In the genomic region with DNA sequence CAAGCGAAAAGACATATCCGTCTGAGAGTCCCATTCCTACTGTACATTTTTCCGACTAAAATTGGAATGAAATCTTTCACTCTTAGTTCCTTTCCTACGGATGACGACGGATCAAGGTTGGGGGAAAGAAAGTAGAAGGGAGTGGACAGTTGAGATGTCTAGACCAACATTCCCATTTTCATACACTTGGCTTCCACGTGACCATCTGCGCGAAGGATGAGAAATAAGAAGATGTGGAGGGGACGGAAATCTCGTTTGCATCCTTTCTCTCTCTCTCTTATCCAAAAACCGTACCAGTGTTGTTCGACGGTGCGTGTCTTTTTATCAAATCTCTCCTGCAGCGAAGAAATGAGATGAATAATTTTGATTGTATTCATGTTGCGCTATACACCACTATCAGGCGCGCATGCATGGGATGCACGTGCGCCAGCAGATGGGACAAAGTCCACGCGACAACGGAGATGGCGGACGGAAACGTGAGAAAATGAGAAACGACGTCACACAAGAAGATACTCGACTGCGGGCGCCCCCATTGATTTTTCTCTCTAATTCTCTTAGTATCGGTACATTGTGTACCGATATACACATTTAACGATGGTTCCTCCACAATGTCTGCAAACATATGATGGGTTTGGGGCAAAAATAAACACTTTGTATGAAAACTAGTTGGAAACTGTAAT, we compare ENCODE assay signal across 1 worm cellular context.
TF ChIP-seq lines count a peak whose summit lies in the region.

No protein-coding gene starts in this region.

TF ChIP-seq in whole organism, L4 larva, 104 proteins besides CTCF, POLR2A, EP300 and RAD21 (continued from another document):
- TF ChIP-seq lsy-2 (tag; optimal IDR thresholded peaks at IDR 0.05; lab: Kevin White, UChicago), result peak; percentile 73 to 86
- no peak for TF ChIP-seq dmd-8 (GFP tag; IDR thresholded peaks at IDR 0.05; lab: Robert Waterston, UW)
- no peak for TF ChIP-seq Y105C5A.15 (GFP tag; IDR thresholded peaks at IDR 0.05; lab: Robert Waterston, UW)
- peak; percentile 27 for TF ChIP-seq lir-3 (tag; optimal IDR thresholded peaks at IDR 0.05; lab: Kevin White, UChicago)
- no peak for TF ChIP-seq attf-4 (tag; optimal IDR thresholded peaks at IDR 0.05; lab: Kevin White, UChicago)
- TF ChIP-seq R02D3.7 (tag; optimal IDR thresholded peaks at IDR 0.05; lab: Kevin White, UChicago), result no peak
- 0 out of 2 replicates have a peak, but pooled peaks have one; percentile 27 for TF ChIP-seq vab-7 (GFP tag; IDR thresholded peaks at IDR 0.05; lab: Robert Waterston, UW)
- no peak for TF ChIP-seq ceh-28 (tag; optimal IDR thresholded peaks at IDR 0.05; lab: Kevin White, UChicago)
- TF ChIP-seq aly-2 (tag; optimal IDR thresholded peaks at IDR 0.05; lab: Kevin White, UChicago), result no peak
- no peak for TF ChIP-seq ces-1 (GFP tag; optimal IDR thresholded peaks at IDR 0.05; lab: Kevin White, UChicago)
- TF ChIP-seq hlh-11 (tag; optimal IDR thresholded peaks at IDR 0.05; lab: Kevin White, UChicago), result peak; percentile 99
- no peak for TF ChIP-seq ztf-11 (tag; optimal IDR thresholded peaks at IDR 0.05; lab: Kevin White, UChicago)
- peak; percentile 88 for TF ChIP-seq nhr-25 (tag; optimal IDR thresholded peaks at IDR 0.05; lab: Kevin White, UChicago; ENCODE audit: borderline replicate concordance, insufficient read depth)
- TF ChIP-seq lin-13 (GFP tag; optimal IDR thresholded peaks at IDR 0.05; lab: Kevin White, UChicago), result peak; percentile 62
- 0 out of 2 replicates have a peak, but pooled peaks have one; percentile 37 for TF ChIP-seq madf-9 (GFP tag; conservative IDR thresholded peaks at IDR 0.05; lab: Robert Waterston, UW)
- TF ChIP-seq ceh-82 (tag; optimal IDR thresholded peaks at IDR 0.05; lab: Kevin White, UChicago), result no peak
- TF ChIP-seq hif-1 (tag; optimal IDR thresholded peaks at IDR 0.05; lab: Kevin White, UChicago), result peak; percentile 77 to 97
- TF ChIP-seq duxl-1 (tag; optimal IDR thresholded peaks at IDR 0.05; lab: Kevin White, UChicago; ENCODE audit: poor library complexity), result no peak
- TF ChIP-seq cey-2 (tag; optimal IDR thresholded peaks at IDR 0.05; lab: Kevin White, UChicago; ENCODE audit: borderline replicate concordance, insufficient read depth), result peak; percentile 91
- peak; percentile 91 for TF ChIP-seq dve-1 (tag; optimal IDR thresholded peaks at IDR 0.05; lab: Kevin White, UChicago; ENCODE audit: insufficient read depth)
- TF ChIP-seq jun-1 (tag; optimal IDR thresholded peaks at IDR 0.05; lab: Kevin White, UChicago), result no peak
- TF ChIP-seq lin-29 (GFP tag; IDR thresholded peaks at IDR 0.05; lab: Robert Waterston, UW), result no peak
- TF ChIP-seq lin-38 (GFP tag; IDR thresholded peaks at IDR 0.05; lab: Robert Waterston, UW), result peak; percentile 53
- peak; percentile 90 for TF ChIP-seq nhr-6 (tag; optimal IDR thresholded peaks at IDR 0.05; lab: Kevin White, UChicago)
- TF ChIP-seq pqm-1 (tag; optimal IDR thresholded peaks at IDR 0.05; lab: Kevin White, UChicago), result peak; percentile 13
- TF ChIP-seq unc-62 (GFP tag; optimal IDR thresholded peaks at IDR 0.05 in 1 of 2; lab: Kevin White, UChicago), result peak in 1 of 2 experiments; percentile 86
- TF ChIP-seq unc-62 (tag; optimal IDR thresholded peaks at IDR 0.05; lab: Kevin White, UChicago), result no peak
- no peak for TF ChIP-seq zip-11 (GFP tag; IDR thresholded peaks at IDR 0.05; lab: Robert Waterston, UW)
- no peak for TF ChIP-seq dmd-9 (GFP tag; IDR thresholded peaks at IDR 0.05; lab: Robert Waterston, UW)
- TF ChIP-seq F10B5.3 (tag; optimal IDR thresholded peaks at IDR 0.05; lab: Kevin White, UChicago), result no peak
- no peak for TF ChIP-seq daf-8 (GFP tag; IDR thresholded peaks at IDR 0.05; lab: Robert Waterston, UW)
- TF ChIP-seq dmd-6 (GFP tag; IDR thresholded peaks at IDR 0.05; lab: Robert Waterston, UW), result peak; percentile 98
- no peak for TF ChIP-seq snpc-1.2 (GFP tag; IDR thresholded peaks at IDR 0.05; lab: Robert Waterston, UW)
- peak; percentile 95 for TF ChIP-seq gei-8 (GFP tag; optimal IDR thresholded peaks at IDR 0.05; lab: Kevin White, UChicago)
- no peak for TF ChIP-seq snpc-4 (tag; optimal IDR thresholded peaks at IDR 0.05; lab: Kevin White, UChicago)
- peak; percentile 66 for TF ChIP-seq arid-1 (GFP tag; conservative IDR thresholded peaks at IDR 0.05; lab: Robert Waterston, UW)
- no peak for TF ChIP-seq F49E8.2 (tag; optimal IDR thresholded peaks at IDR 0.05; lab: Kevin White, UChicago; ENCODE audit: borderline replicate concordance)
- peak; percentile 52 for TF ChIP-seq nhr-76 (tag; optimal IDR thresholded peaks at IDR 0.05; lab: Kevin White, UChicago)
- TF ChIP-seq zfp-2 (tag; optimal IDR thresholded peaks at IDR 0.05; lab: Kevin White, UChicago), result peak; percentile 45
- TF ChIP-seq madf-5 (GFP tag; IDR thresholded peaks at IDR 0.05; lab: Robert Waterston, UW), result no peak
- TF ChIP-seq mdt-29 (GFP tag; IDR thresholded peaks at IDR 0.05; lab: Robert Waterston, UW), result peak; percentile 79
- no peak for TF ChIP-seq fos-1 (tag; optimal IDR thresholded peaks at IDR 0.05; lab: Kevin White, UChicago)
- no peak for TF ChIP-seq F44E2.7 (GFP tag; IDR thresholded peaks at IDR 0.05; lab: Robert Waterston, UW)
- peak; percentile 64 for TF ChIP-seq nhr-77 (tag; optimal IDR thresholded peaks at IDR 0.05; lab: Kevin White, UChicago)
- no peak for TF ChIP-seq ceh-32 (tag; optimal IDR thresholded peaks at IDR 0.05; lab: Kevin White, UChicago; ENCODE audit: poor library complexity)
- no peak for TF ChIP-seq nhr-237 (tag; optimal IDR thresholded peaks at IDR 0.05; lab: Kevin White, UChicago)
- TF ChIP-seq hlh-30 (tag; optimal IDR thresholded peaks at IDR 0.05; lab: Kevin White, UChicago; ENCODE audit: insufficient read depth), result peak; percentile 99
- no peak for TF ChIP-seq ZK337.2 (GFP tag; IDR thresholded peaks at IDR 0.05; lab: Robert Waterston, UW)
- peak; percentile 100 for TF ChIP-seq aha-1 (tag; lab: Kevin White, UChicago)
- TF ChIP-seq nhr-42 (GFP tag; IDR thresholded peaks at IDR 0.05; lab: Robert Waterston, UW), result peak; percentile 55; the same call in 1 of the 2 replicates
- no peak for TF ChIP-seq Y75B8A.6 (GFP tag; IDR thresholded peaks at IDR 0.05; lab: Robert Waterston, UW)
- peak; percentile 84; the same call in 1 of the 2 replicates for TF ChIP-seq saeg-2 (GFP tag; IDR thresholded peaks at IDR 0.05; lab: Robert Waterston, UW)
